Worm (Caenorhabditis elegans) whole organism, late embryonic: ENCODE measurements around the gene R09A8.1.

ENCODE experiments used
- C08G9.2 ChIP-seq: sonication (generic microtip); optimal IDR thresholded peaks from 2 replicates; lab custom pipeline; 2016; ENCODE audit warnings: mild to moderate bottlenecking, missing genetic modification characterization, moderate library complexity, missing compliant biosample characterization
- C38D4.7 ChIP-seq: fragments of 200-800 bp; sonication (Bioruptor generic); optimal IDR thresholded peaks from 2 replicates; lab custom pipeline; 2018; ENCODE audit warnings: mild to moderate bottlenecking, missing genetic modification characterization, moderate library complexity, missing compliant biosample characterization
- F13H6.1 ChIP-seq: sonication (generic microtip); optimal IDR thresholded peaks from 2 replicates; lab custom pipeline; 2016; ENCODE audit warnings: missing genetic modification characterization, missing compliant biosample characterization
- K02D7.2 ChIP-seq: sonication (generic microtip); optimal IDR thresholded peaks from 2 replicates; lab custom pipeline; 2017; ENCODE audit warnings: mild to moderate bottlenecking, missing genetic modification characterization, missing compliant biosample characterization
- Y22D7AL.16 ChIP-seq: sonication (generic microtip); optimal IDR thresholded peaks from 2 replicates; lab custom pipeline; 2016; ENCODE audit warnings: missing genetic modification characterization, missing compliant biosample characterization
- ama-1 ChIP-seq: fragments of 150-350 bp; optimal IDR thresholded peaks from 2 replicates; lab custom pipeline; 2014
- ceh-14 ChIP-seq: sonication (generic microtip); optimal IDR thresholded peaks from 2 replicates; lab custom pipeline; 2016; ENCODE audit warnings: missing genotype, missing genetic modification characterization, missing compliant biosample characterization
- ceh-18 ChIP-seq: sonication (generic microtip); optimal IDR thresholded peaks from 2 replicates; lab custom pipeline; 2016; ENCODE audit warnings: missing genetic modification characterization, missing compliant biosample characterization
- ceh-2 ChIP-seq: sonication (generic microtip); optimal IDR thresholded peaks from 2 replicates; lab custom pipeline; 2016; ENCODE audit warnings: missing genotype, missing genetic modification characterization, missing compliant biosample characterization
- ceh-22 ChIP-seq: sonication (generic microtip); optimal IDR thresholded peaks from 2 replicates; lab custom pipeline; 2017; ENCODE audit warnings: missing biosample characterization, missing genetic modification characterization
- ceh-30 ChIP-seq: fragments of 150-350 bp; optimal IDR thresholded peaks from 2 replicates; lab custom pipeline; 2014; ENCODE audit warnings: missing biosample characterization, missing genetic modification characterization
- ceh-34 ChIP-seq: sonication (generic microtip); optimal IDR thresholded peaks from 2 replicates; lab custom pipeline; 2016; ENCODE audit warnings: mild to moderate bottlenecking, missing genetic modification characterization, missing compliant biosample characterization
- ceh-48 ChIP-seq: sonication (generic microtip); optimal IDR thresholded peaks from 2 replicates; lab custom pipeline; 2016; ENCODE audit warnings: missing genetic modification characterization, inconsistent platforms, missing compliant biosample characterization
- elt-2 ChIP-seq: sonication (generic microtip); optimal IDR thresholded peaks from 2 replicates; lab custom pipeline; 2016; ENCODE audit warnings: missing genetic modification reagents, missing genetic modification characterization, missing compliant biosample characterization
- elt-4 ChIP-seq: sonication (generic microtip); optimal IDR thresholded peaks from 2 replicates; lab custom pipeline; 2016; ENCODE audit warnings: missing genetic modification characterization, missing compliant biosample characterization
- fkh-6 ChIP-seq: sonication (generic microtip); optimal IDR thresholded peaks from 2 replicates; lab custom pipeline; 2016; ENCODE audit warnings: missing genetic modification characterization, missing compliant biosample characterization
- gmeb-2 ChIP-seq: sonication (generic microtip); optimal IDR thresholded peaks from 2 replicates; lab custom pipeline; 2016; ENCODE audit warnings: missing genetic modification characterization, inconsistent platforms, missing compliant biosample characterization
- hlh-13 ChIP-seq: fragments of 200-800 bp; sonication (Bioruptor generic); optimal IDR thresholded peaks from 2 replicates; lab custom pipeline; 2018; ENCODE audit warnings: mild to moderate bottlenecking, missing genetic modification characterization, missing compliant biosample characterization
- hlh-15 ChIP-seq: sonication (generic microtip); optimal IDR thresholded peaks from 2 replicates; lab custom pipeline; 2016; ENCODE audit warnings: missing genetic modification characterization, missing compliant biosample characterization
- hlh-30 ChIP-seq: sonication (generic microtip); optimal IDR thresholded peaks from 2 replicates; lab custom pipeline; 2017; ENCODE audit warnings: antibody characterized with exemption, missing genetic modification characterization, missing compliant biosample characterization; ENCODE audit not compliant: insufficient read depth
- hlh-8 ChIP-seq: sonication (generic microtip); optimal IDR thresholded peaks from 2 replicates; lab custom pipeline; 2016; ENCODE audit warnings: missing genotype, missing genetic modification characterization, missing compliant biosample characterization
- lim-6 ChIP-seq: sonication (generic microtip); optimal IDR thresholded peaks from 2 replicates; lab custom pipeline; 2016; ENCODE audit warnings: missing genetic modification characterization, missing compliant biosample characterization
- lin-11 ChIP-seq: fragments of 200-800 bp; sonication (Bioruptor generic); optimal IDR thresholded peaks from 2 replicates; lab custom pipeline; 2018; ENCODE audit warnings: mild to moderate bottlenecking, missing genetic modification characterization, missing compliant biosample characterization
- nfya-1 ChIP-seq: sonication (generic microtip); optimal IDR thresholded peaks from 2 replicates; lab custom pipeline; 2017; ENCODE audit warnings: missing genetic modification characterization, mild to moderate bottlenecking, missing compliant biosample characterization, antibody characterized with exemption, moderate library complexity
- nhr-11 ChIP-seq: fragments of 150-350 bp; optimal IDR thresholded peaks from 2 replicates; lab custom pipeline; 2014; ENCODE audit warnings: missing biosample characterization, missing genetic modification characterization
- nhr-232 ChIP-seq: sonication (generic microtip); optimal IDR thresholded peaks from 2 replicates; lab custom pipeline; 2016; ENCODE audit warnings: missing genetic modification characterization, missing compliant biosample characterization
- npax-4 ChIP-seq: sonication (generic microtip); optimal IDR thresholded peaks from 2 replicates; lab custom pipeline; 2016; ENCODE audit warnings: missing genetic modification characterization, missing compliant biosample characterization
- odd-2 ChIP-seq: sonication (generic microtip); optimal IDR thresholded peaks from 2 replicates; lab custom pipeline; 2017; ENCODE audit warnings: antibody characterized with exemption, mild to moderate bottlenecking, missing genetic modification characterization, missing compliant biosample characterization
- pag-3 ChIP-seq: sonication (generic microtip); optimal IDR thresholded peaks from 2 replicates; lab custom pipeline; 2016; ENCODE audit warnings: missing compliant biosample characterization, missing genetic modification characterization, borderline replicate concordance
- pat-9 ChIP-seq: fragments of 200-800 bp; sonication (Bioruptor generic); optimal IDR thresholded peaks from 2 replicates; lab custom pipeline; 2018; ENCODE audit warnings: mild to moderate bottlenecking, missing genetic modification characterization, moderate library complexity, missing compliant biosample characterization
- pax-1 ChIP-seq: fragments of 150-350 bp; optimal IDR thresholded peaks from 2 replicates; lab custom pipeline; 2014; ENCODE audit warnings: missing biosample characterization, missing genetic modification characterization
- pha-2 ChIP-seq: sonication (generic microtip); optimal IDR thresholded peaks from 2 replicates; lab custom pipeline; 2017; ENCODE audit warnings: mild to moderate bottlenecking, missing genetic modification characterization, missing compliant biosample characterization
- pha-4 ChIP-seq: fragments of 150-350 bp; optimal IDR thresholded peaks from 2 replicates; lab custom pipeline; 2018; ENCODE audit warnings: missing biosample characterization, missing genetic modification reagents, missing genetic modification characterization
- pros-1 ChIP-seq: fragments of 150-350 bp; optimal IDR thresholded peaks from 2 replicates; lab custom pipeline; 2014; ENCODE audit warnings: missing biosample characterization, missing genetic modification reagents, missing genetic modification characterization
- ref-2 ChIP-seq: sonication (generic microtip); optimal IDR thresholded peaks from 2 replicates; lab custom pipeline; 2016; ENCODE audit warnings: missing genetic modification characterization, missing compliant biosample characterization
- sdc-2 ChIP-seq: sonication (generic microtip); optimal IDR thresholded peaks from 2 replicates; lab custom pipeline; 2016; ENCODE audit warnings: missing genotype, missing genetic modification characterization, missing compliant biosample characterization
- sox-2 ChIP-seq: fragments of 200-800 bp; sonication (Bioruptor generic); IDR thresholded peaks from 2 replicates; pipeline ENCODE4 v1.3.6; 2022; ENCODE audit warnings: missing genetic modification reagents, missing genetic modification characterization, missing compliant biosample characterization
- tbx-2 ChIP-seq: sonication (generic microtip); optimal IDR thresholded peaks from 2 replicates; lab custom pipeline; 2016; ENCODE audit warnings: missing genetic modification characterization, missing compliant biosample characterization
- tbx-7 ChIP-seq: sonication (generic microtip); optimal IDR thresholded peaks from 2 replicates; lab custom pipeline; 2016; ENCODE audit warnings: missing genotype, missing genetic modification characterization, missing compliant biosample characterization
- unc-3 ChIP-seq, 2 experiments: fragments of 200-800 bp in 1 of 2; sonication (Bioruptor generic) in 1 of 2; sonication (generic microtip) in 1 of 2; conservative IDR thresholded peaks in 1 of 2; optimal IDR thresholded peaks in 1 of 2; 2 replicates each; pipeline versions ENCODE4 v1.3.6 to Lab custom; 2016 to 2022; ENCODE audit warnings: missing compliant biosample characterization in 2 of 2, missing genetic modification characterization in 2 of 2, missing genetic modification reagents in 1 of 2
- unc-42 ChIP-seq: sonication (generic microtip); optimal IDR thresholded peaks from 2 replicates; lab custom pipeline; 2016; ENCODE audit warnings: missing genotype, missing genetic modification characterization, missing compliant biosample characterization
- unc-86 ChIP-seq: sonication (generic microtip); optimal IDR thresholded peaks from 2 replicates; lab custom pipeline; 2016; ENCODE audit warnings: missing genetic modification characterization, missing compliant biosample characterization
- zip-5 ChIP-seq: sonication (generic microtip); optimal IDR thresholded peaks from 2 replicates; lab custom pipeline; 2016; ENCODE audit warnings: missing genetic modification characterization, missing compliant biosample characterization
- ztf-16 ChIP-seq: sonication (generic microtip); optimal IDR thresholded peaks from 2 replicates; lab custom pipeline; 2017; ENCODE audit warnings: missing genetic modification characterization, missing compliant biosample characterization

The R09A8.1 gene

DNA sequence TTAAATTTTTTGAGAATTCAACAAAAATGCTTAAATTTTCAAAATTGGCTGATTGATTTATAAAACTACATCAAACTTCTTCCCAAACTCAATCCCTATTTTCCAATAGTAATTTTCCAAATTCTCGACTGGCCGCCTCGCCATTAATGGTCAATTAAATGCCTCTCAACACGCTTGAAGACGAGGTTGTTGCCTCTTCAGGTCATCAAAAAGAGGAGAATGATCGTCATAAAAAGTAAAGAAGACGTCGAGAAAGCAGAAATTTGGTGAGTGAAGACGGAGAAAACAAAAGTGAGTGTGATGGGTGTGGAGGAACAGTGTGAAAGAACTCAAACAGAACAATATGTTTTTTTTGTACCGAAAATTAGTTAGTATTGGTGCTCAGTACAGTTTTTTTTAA lies 27.4 kb downstream of the R09A8.1 start:
- TF ChIP-seq pag-3 (no peak), gmeb-2 (no peak), F13H6.1 (no peak)

DNA sequence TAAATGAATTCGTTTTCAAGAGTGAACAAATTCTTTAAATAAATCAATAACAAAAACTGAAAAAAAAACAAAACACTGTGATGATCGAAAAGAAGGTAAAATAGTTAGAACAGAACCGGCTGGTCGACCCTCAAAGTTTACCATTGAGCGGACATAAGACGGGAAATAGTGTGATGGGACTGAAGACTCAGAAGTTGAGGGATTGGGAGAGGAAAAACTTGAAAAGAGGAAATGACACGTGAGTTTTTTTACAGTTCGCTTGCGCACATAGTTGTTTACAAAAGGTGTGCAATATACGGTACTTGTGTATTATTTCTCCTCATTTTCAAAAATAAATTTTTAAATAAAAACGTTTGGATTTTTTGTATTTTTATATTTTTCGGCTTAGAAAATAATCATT lies 29.4 kb downstream of the R09A8.1 start:
- TF ChIP-seq hlh-8 (tag; lab: Kevin White, UChicago): no peak
- no peak for TF ChIP-seq ama-1
- TF ChIP-seq ceh-18 (tag; lab: Kevin White, UChicago): no peak
- no peak for TF ChIP-seq nhr-11
- TF ChIP-seq odd-2 (tag; lab: Kevin White, UChicago): no peak
- no peak for TF ChIP-seq npax-4
- no peak for TF ChIP-seq ztf-16
- TF ChIP-seq tbx-2 (tag; lab: Kevin White, UChicago): no peak
- TF ChIP-seq pha-2: no peak
- TF ChIP-seq elt-2 (tag; lab: Kevin White, UChicago): no peak
- TF ChIP-seq unc-86 (tag; lab: Kevin White, UChicago): no peak
- TF ChIP-seq, all 69 proteins: peak for 0

DNA sequence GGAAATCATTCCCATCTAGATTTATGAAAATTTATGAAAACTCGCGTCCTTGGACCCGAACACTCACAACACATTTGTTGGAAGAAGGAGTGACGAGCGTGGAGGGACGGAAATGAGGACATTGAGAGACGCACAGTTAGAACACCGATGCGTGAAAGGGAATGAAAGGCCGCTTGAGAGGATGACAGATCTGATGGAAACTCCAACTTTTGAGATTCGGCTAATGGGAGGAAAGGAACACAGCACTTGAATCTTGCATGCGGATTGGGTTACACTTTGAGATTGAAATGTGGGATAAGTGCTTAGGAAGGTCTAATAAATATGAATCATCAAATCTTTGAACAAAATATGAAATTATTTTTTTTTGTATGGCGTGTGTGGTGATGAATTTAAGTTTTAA lies 32.3 kb downstream of the R09A8.1 start:
- no peak for TF ChIP-seq hlh-15
- TF ChIP-seq Y22D7AL.16 (tag; lab: Kevin White, UChicago): no peak
- no peak for TF ChIP-seq elt-4
- TF ChIP-seq ceh-14 (tag; lab: Kevin White, UChicago): no peak
- TF ChIP-seq ceh-30 (tag; lab: Kevin White, UChicago): no peak
- no peak for TF ChIP-seq hlh-13 (GFP tag; lab: Kevin White, UChicago)
- TF ChIP-seq sox-2 (GFP tag; lab: Robert Waterston, UW): no peak
- TF ChIP-seq lin-11 (tag; lab: Kevin White, UChicago): no peak
- no peak for TF ChIP-seq fkh-6 (tag; lab: Kevin White, UChicago)
- no peak for TF ChIP-seq unc-86 (tag; lab: Kevin White, UChicago)
- TF ChIP-seq ceh-48 (tag; lab: Kevin White, UChicago): no peak
- TF ChIP-seq tbx-7 (tag; lab: Kevin White, UChicago): no peak
- TF ChIP-seq unc-42 (tag; lab: Kevin White, UChicago): no peak
- no peak for TF ChIP-seq pha-2
- TF ChIP-seq pag-3: no peak
- TF ChIP-seq, all 69 proteins: peak for 0

DNA sequence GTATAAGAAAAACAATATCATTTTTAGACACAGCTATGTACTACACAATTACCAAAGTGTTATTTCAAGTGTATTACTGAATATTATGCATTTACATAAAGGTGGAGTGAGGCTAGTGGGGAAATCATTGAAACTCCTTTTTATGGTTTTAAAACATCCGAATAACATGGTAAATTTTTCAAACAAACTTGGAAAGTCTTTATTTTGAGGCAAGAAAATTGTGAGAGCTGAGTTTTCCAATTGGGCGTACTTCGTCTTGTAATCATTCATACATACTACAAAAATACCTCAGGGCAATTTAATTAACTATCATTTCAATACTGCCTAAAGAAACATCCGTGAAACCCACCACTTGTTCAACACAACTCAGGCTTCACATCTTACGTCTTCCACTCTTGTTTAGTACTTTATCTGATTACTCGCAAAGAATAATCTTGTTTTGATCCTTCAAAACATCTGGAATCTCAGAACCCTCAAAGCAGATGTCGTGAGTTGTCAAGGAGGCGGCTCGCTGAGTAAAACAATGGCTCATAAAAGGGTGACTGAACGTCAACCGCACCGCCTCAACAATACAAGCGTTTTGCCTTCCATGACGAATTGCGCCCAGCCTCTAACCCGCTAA lies 33.1 kb downstream of the R09A8.1 start, which contains the start of gene zmp-5:
Gene zmp-5, plus strand, starts transcription at position 572 of the 622 bp plus-strand sequence.
- TF ChIP-seq ceh-48 (tag; lab: Kevin White, UChicago) (no peak), pax-1 (tag; lab: Kevin White, UChicago) (no peak)

DNA sequence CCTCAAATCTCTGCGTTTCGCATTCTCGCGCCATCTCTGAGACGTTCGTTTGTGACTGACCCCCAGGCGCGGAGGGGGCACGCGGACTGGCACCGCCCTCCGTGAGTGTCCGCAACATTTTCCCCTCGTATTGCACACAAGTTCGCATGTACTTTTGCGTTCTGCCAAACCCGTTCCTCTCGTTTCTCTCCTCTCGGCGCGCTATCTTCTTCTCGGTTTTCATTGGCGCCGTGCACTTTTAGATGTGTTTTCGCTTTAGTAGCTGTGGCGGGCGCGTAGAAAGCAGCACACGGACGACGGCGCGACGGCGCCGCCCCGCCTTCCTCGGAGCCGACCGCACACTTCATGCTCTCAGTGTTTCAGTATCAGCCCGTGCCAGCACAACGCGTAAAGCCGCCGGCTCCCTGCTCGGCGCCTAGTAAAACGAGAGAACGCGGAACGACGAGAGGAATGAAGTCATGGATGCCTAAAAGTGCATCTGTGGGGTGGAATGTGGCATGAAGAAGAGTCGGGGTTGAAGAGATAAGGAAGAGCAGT lies 41.9 kb downstream of the R09A8.1 start:
- TF ChIP-seq K02D7.2: no peak
- no peak for TF ChIP-seq unc-3 (GFP tag; conservative IDR thresholded peaks at IDR 0.05; lab: Robert Waterston, UW)
- TF ChIP-seq unc-3 (tag; optimal IDR thresholded peaks at IDR 0.05; lab: Kevin White, UChicago): no peak
- TF ChIP-seq sdc-2 (tag; lab: Kevin White, UChicago): peak; percentile 44
- TF ChIP-seq ceh-30 (tag; lab: Kevin White, UChicago): no peak
- no peak for TF ChIP-seq lin-11 (tag; lab: Kevin White, UChicago)
- no peak for TF ChIP-seq lim-6 (tag; lab: Kevin White, UChicago)
- TF ChIP-seq C38D4.7 (GFP tag; lab: Kevin White, UChicago): no peak
- TF ChIP-seq pha-4 (tag; lab: Kevin White, UChicago): no peak
- no peak for TF ChIP-seq nhr-232 (tag; lab: Kevin White, UChicago)
- no peak for TF ChIP-seq C08G9.2 (tag; lab: Kevin White, UChicago)
- no peak for TF ChIP-seq pros-1
- TF ChIP-seq nfya-1: no peak
- no peak for TF ChIP-seq ceh-22
- no peak for TF ChIP-seq hlh-30 (tag; lab: Kevin White, UChicago)
- TF ChIP-seq zip-5 (tag; lab: Kevin White, UChicago): no peak
- peak; percentile 16 for TF ChIP-seq ceh-14 (tag; lab: Kevin White, UChicago)
- TF ChIP-seq ceh-34 (tag; lab: Kevin White, UChicago): no peak
- no peak for TF ChIP-seq elt-2 (tag; lab: Kevin White, UChicago)
- no peak for TF ChIP-seq pat-9 (tag; lab: Kevin White, UChicago)
- TF ChIP-seq fkh-6 (tag; lab: Kevin White, UChicago): peak; percentile 5
- TF ChIP-seq odd-2 (tag; lab: Kevin White, UChicago): no peak
- peak; percentile 6 for TF ChIP-seq ref-2 (tag; lab: Kevin White, UChicago)
- TF ChIP-seq ceh-2: no peak
- TF ChIP-seq pax-1 (tag; lab: Kevin White, UChicago): no peak
- TF ChIP-seq ama-1: no peak
- no peak for TF ChIP-seq ceh-48 (tag; lab: Kevin White, UChicago)
